Worm (Caenorhabditis elegans) whole organism, L4 larva: ENCODE measurements around the gene F53A10.2.

ENCODE experiments used
- D1046.2 ChIP-seq: fragments of 200-800 bp; sonication (Bioruptor generic); IDR thresholded peaks from 2 replicates; pipeline ENCODE4 v1.3.6; 2022; ENCODE audit warnings: missing genetic modification characterization, missing compliant biosample characterization
- F44E2.7 ChIP-seq: fragments of 200-800 bp; sonication (Bioruptor generic); IDR thresholded peaks from 2 replicates; pipeline ENCODE4 v2.1.2; 2022; ENCODE audit warnings: missing genetic modification characterization, missing compliant biosample characterization
- F49E8.2 ChIP-seq: sonication (generic microtip); optimal IDR thresholded peaks from 2 replicates; lab custom pipeline; 2016; ENCODE audit warnings: missing compliant biosample characterization, mild to moderate bottlenecking, missing genetic modification characterization, borderline replicate concordance
- T26A8.4 ChIP-seq: fragments of 200-800 bp; sonication (Bioruptor generic); IDR thresholded peaks from 2 replicates; pipeline ENCODE4 v1.3.6; 2022; ENCODE audit warnings: missing genetic modification characterization, missing compliant biosample characterization
- Y5F2A.4 ChIP-seq: fragments of 200-800 bp; sonication (Bioruptor generic); optimal IDR thresholded peaks from 2 replicates; lab custom pipeline; 2018; ENCODE audit warnings: mild to moderate bottlenecking, missing genetic modification characterization, missing compliant biosample characterization
- aha-1 ChIP-seq: fragments of 150-350 bp; peaks from one replicate; lab custom pipeline; 2014; ENCODE audit warnings: missing biosample characterization, missing genetic modification characterization
- attf-4 ChIP-seq: sonication (generic microtip); optimal IDR thresholded peaks from 3 replicates; lab custom pipeline; 2017; ENCODE audit warnings: missing biosample characterization, missing genetic modification characterization
- ceh-20 ChIP-seq: fragments of 200-800 bp; sonication (Bioruptor generic); IDR thresholded peaks from 2 replicates; pipeline ENCODE4 v1.3.6; 2022; ENCODE audit warnings: missing genetic modification reagents, missing genetic modification characterization, missing compliant biosample characterization
- ceh-28 ChIP-seq: fragments of 150-350 bp; optimal IDR thresholded peaks from 2 replicates; lab custom pipeline; 2014; ENCODE audit warnings: missing biosample characterization, missing genetic modification reagents, missing genetic modification characterization
- ctbp-1 ChIP-seq: fragments of 200-800 bp; sonication (Bioruptor generic); IDR thresholded peaks from 2 replicates; pipeline ENCODE4 v1.3.6; 2022; ENCODE audit warnings: missing genetic modification reagents, missing genetic modification characterization, missing compliant biosample characterization
- daf-16 ChIP-seq, 3 experiments: sonication (generic microtip); optimal IDR thresholded peaks; 2 replicates each; lab custom pipeline; 2016 to 2017; ENCODE audit warnings: missing genetic modification characterization in 3 of 3, missing genetic modification reagents in 3 of 3, mild to moderate bottlenecking in 2 of 3, missing compliant biosample characterization in 2 of 3, missing biosample characterization in 1 of 3, moderate library complexity in 1 of 3
- dpl-1 ChIP-seq: fragments of 150-350 bp; optimal IDR thresholded peaks from 2 replicates; lab custom pipeline; 2014; ENCODE audit warnings: missing biosample characterization, missing genetic modification reagents, missing genetic modification characterization
- egl-27 ChIP-seq: sonication (generic microtip); optimal IDR thresholded peaks from 3 replicates; lab custom pipeline; 2017; ENCODE audit warnings: missing biosample characterization, missing genetic modification reagents, missing genetic modification characterization
- fkh-10 ChIP-seq: fragments of 150-350 bp; optimal IDR thresholded peaks from 2 replicates; lab custom pipeline; 2014; ENCODE audit warnings: missing biosample characterization, missing genetic modification reagents, missing genetic modification characterization
- hlh-11 ChIP-seq: fragments of 200-800 bp; sonication (Bioruptor generic); optimal IDR thresholded peaks from 2 replicates; lab custom pipeline; 2018; ENCODE audit warnings: mild to moderate bottlenecking, missing genetic modification characterization, missing compliant biosample characterization
- hlh-30 ChIP-seq: sonication (generic microtip); optimal IDR thresholded peaks from 2 replicates; lab custom pipeline; 2017; ENCODE audit warnings: antibody characterized with exemption, mild to moderate bottlenecking, missing genetic modification characterization, missing compliant biosample characterization; ENCODE audit not compliant: insufficient read depth
- lim-7 ChIP-seq: fragments of 200-800 bp; sonication (Bioruptor generic); IDR thresholded peaks from 2 replicates; pipeline ENCODE4 v1.3.6; 2022; ENCODE audit warnings: missing genetic modification characterization, missing compliant biosample characterization
- lin-38 ChIP-seq: fragments of 200-800 bp; sonication (Bioruptor generic); IDR thresholded peaks from 2 replicates; pipeline ENCODE4 v1.3.6; 2022; ENCODE audit warnings: missing genetic modification reagents, missing genetic modification characterization, missing compliant biosample characterization
- lin-39 ChIP-seq: fragments of 150-350 bp; optimal IDR thresholded peaks from 2 replicates; lab custom pipeline; 2014; ENCODE audit warnings: missing biosample characterization, missing genetic modification reagents, missing genetic modification characterization
- madf-5 ChIP-seq, 2 experiments: fragments of 200-800 bp; sonication (Bioruptor generic); IDR thresholded peaks; 2 replicates each; pipeline ENCODE4 v1.3.6; 2022; ENCODE audit warnings: missing compliant biosample characterization in 2 of 2, missing genetic modification characterization in 2 of 2
- madf-9 ChIP-seq: fragments of 200-800 bp; sonication (Bioruptor generic); conservative IDR thresholded peaks from 2 replicates; pipeline ENCODE4 v1.3.6; 2022; ENCODE audit warnings: missing genetic modification reagents, missing genetic modification characterization, missing compliant biosample characterization
- mdl-1 ChIP-seq, 2 experiments: fragments of 150-350 bp in 1 of 2; sonication (generic microtip) in 1 of 2; optimal IDR thresholded peaks; 2 replicates each; lab custom pipeline; 2014 to 2017; ENCODE audit warnings: missing biosample characterization in 2 of 2, missing genetic modification characterization in 2 of 2
- mdt-29 ChIP-seq: fragments of 200-800 bp; sonication (Bioruptor generic); IDR thresholded peaks from 2 replicates; pipeline ENCODE4 v1.3.6; 2022; ENCODE audit warnings: missing genetic modification reagents, missing genetic modification characterization, missing compliant biosample characterization
- mep-1 ChIP-seq: fragments of 150-350 bp; sonication (generic microtip); optimal IDR thresholded peaks from 3 replicates; lab custom pipeline; 2014; ENCODE audit warnings: missing biosample characterization, missing genetic modification characterization
- mes-2 ChIP-seq: sonication (generic microtip); optimal IDR thresholded peaks from 2 replicates; lab custom pipeline; 2016; ENCODE audit warnings: missing genotype, mild to moderate bottlenecking, missing genetic modification characterization, missing compliant biosample characterization; ENCODE audit not compliant: poor library complexity, severe bottlenecking
- mxl-2 ChIP-seq: fragments of 200-800 bp; sonication (Bioruptor generic); conservative IDR thresholded peaks from 2 replicates; pipeline ENCODE4 v1.3.6; 2022; ENCODE audit warnings: missing genetic modification reagents, missing genetic modification characterization, missing compliant biosample characterization
- mxl-3 ChIP-seq: fragments of 200-800 bp; sonication (Bioruptor generic); optimal IDR thresholded peaks from 2 replicates; lab custom pipeline; 2018; ENCODE audit warnings: mild to moderate bottlenecking, missing genetic modification characterization, missing compliant biosample characterization
- nhr-10 ChIP-seq: fragments of 150-350 bp; optimal IDR thresholded peaks from 2 replicates; lab custom pipeline; 2014; ENCODE audit warnings: missing biosample characterization, missing genetic modification characterization
- nhr-25 ChIP-seq: sonication (generic microtip); optimal IDR thresholded peaks from 2 replicates; lab custom pipeline; 2017; ENCODE audit warnings: missing genetic modification characterization, mild to moderate bottlenecking, missing compliant biosample characterization, antibody characterized with exemption, moderate library complexity, borderline replicate concordance; ENCODE audit not compliant: insufficient read depth
- nhr-28 ChIP-seq: fragments of 150-350 bp; optimal IDR thresholded peaks from 2 replicates; lab custom pipeline; 2014; ENCODE audit warnings: missing biosample characterization, missing genetic modification characterization
- nhr-41 ChIP-seq: fragments of 200-800 bp; sonication (Bioruptor generic); IDR thresholded peaks from 2 replicates; pipeline ENCODE4 v1.3.6; 2022; ENCODE audit warnings: missing genetic modification reagents, missing genetic modification characterization, missing compliant biosample characterization
- nhr-42 ChIP-seq: fragments of 200-800 bp; sonication (Bioruptor generic); IDR thresholded peaks from 2 replicates; pipeline ENCODE4 v1.3.6; 2022; ENCODE audit warnings: missing genetic modification characterization, missing compliant biosample characterization
- nhr-48 ChIP-seq: sonication (generic microtip); optimal IDR thresholded peaks from 2 replicates; lab custom pipeline; 2016; ENCODE audit warnings: mild to moderate bottlenecking, missing genetic modification characterization, missing compliant biosample characterization
- nhr-6 ChIP-seq: fragments of 150-350 bp; optimal IDR thresholded peaks from 2 replicates; lab custom pipeline; 2014; ENCODE audit warnings: missing biosample characterization, missing genetic modification characterization
- nhr-76 ChIP-seq: fragments of 150-350 bp; optimal IDR thresholded peaks from 2 replicates; lab custom pipeline; 2014; ENCODE audit warnings: missing biosample characterization, missing genetic modification characterization
- pha-4 ChIP-seq, 2 experiments: fragments of 150-350 bp in 1 of 2; fragments of 200-800 bp in 1 of 2; sonication (Bioruptor generic) in 1 of 2; IDR thresholded peaks in 1 of 2; optimal IDR thresholded peaks in 1 of 2; 2 replicates each; pipeline versions ENCODE4 v1.3.6 to Lab custom; 2014 to 2022; ENCODE audit warnings: missing genetic modification characterization in 2 of 2, missing genetic modification reagents in 2 of 2, missing biosample characterization in 1 of 2, missing compliant biosample characterization in 1 of 2
- rbr-2 ChIP-seq: sonication (generic microtip); optimal IDR thresholded peaks from 2 replicates; lab custom pipeline; 2016; ENCODE audit warnings: missing genotype, missing genetic modification characterization, missing compliant biosample characterization
- saeg-2 ChIP-seq: fragments of 200-800 bp; sonication (Bioruptor generic); IDR thresholded peaks from 2 replicates; pipeline ENCODE4 v1.3.6; 2022; ENCODE audit warnings: missing genetic modification reagents, missing genetic modification characterization, missing compliant biosample characterization
- sdz-12 ChIP-seq: fragments of 200-800 bp; sonication (Bioruptor generic); optimal IDR thresholded peaks from 2 replicates; lab custom pipeline; 2018; ENCODE audit warnings: mild to moderate bottlenecking, missing genetic modification characterization, missing compliant biosample characterization
- set-16 ChIP-seq: fragments of 200-800 bp; sonication (Bioruptor generic); IDR thresholded peaks from 2 replicates; pipeline ENCODE4 v1.3.6; 2022; ENCODE audit warnings: missing genetic modification reagents, missing genetic modification characterization, missing compliant biosample characterization
- snpc-4 ChIP-seq: fragments of 150-350 bp; optimal IDR thresholded peaks from 2 replicates; lab custom pipeline; 2014; ENCODE audit warnings: missing biosample characterization, missing genetic modification characterization
- spr-3 ChIP-seq: fragments of 200-800 bp; sonication (Bioruptor generic); optimal IDR thresholded peaks from 2 replicates; lab custom pipeline; 2018; ENCODE audit warnings: mild to moderate bottlenecking, missing genetic modification characterization, missing compliant biosample characterization
- tra-1 ChIP-seq: fragments of 200-800 bp; sonication (Bioruptor generic); IDR thresholded peaks from 2 replicates; pipeline ENCODE4 v1.3.6; 2022; ENCODE audit warnings: missing genetic modification reagents, missing genetic modification characterization, missing compliant biosample characterization
- unc-130 ChIP-seq: sonication (generic microtip); optimal IDR thresholded peaks from 2 replicates; lab custom pipeline; 2016; ENCODE audit warnings: missing genetic modification reagents, missing genetic modification characterization, missing compliant biosample characterization
- zfp-2 ChIP-seq: sonication (generic microtip); optimal IDR thresholded peaks from 2 replicates; lab custom pipeline; 2016; ENCODE audit warnings: mild to moderate bottlenecking, missing genetic modification characterization, missing compliant biosample characterization
- zip-2 ChIP-seq: fragments of 150-350 bp; optimal IDR thresholded peaks from 2 replicates; lab custom pipeline; 2014; ENCODE audit warnings: missing biosample characterization, missing genetic modification characterization

Gene F53A10.2

ce11 chrII:1236003-1236402 is 38.8 kb downstream of the F53A10.2 start:
- TF ChIP-seq set-16 (GFP tag; lab: Robert Waterston, UW) = peak; percentile 92
- TF ChIP-seq saeg-2 (GFP tag; lab: Robert Waterston, UW) = no peak

ce11 chrII:1236479-1236878 is 39.3 kb downstream of the F53A10.2 start:
- TF ChIP-seq T26A8.4 (GFP tag; lab: Robert Waterston, UW) (no peak), zfp-2 (no peak), daf-16 (GFP tag; optimal IDR thresholded peaks at IDR 0.05; lab: Kevin White, UChicago) (no peak), daf-16 (tag; optimal IDR thresholded peaks at IDR 0.05; lab: Kevin White, UChicago) (no peak), mdl-1 (tag; optimal IDR thresholded peaks at IDR 0.05; lab: Kevin White, UChicago) (peak in 1 of 2 experiments; percentile 15), madf-9 (GFP tag; lab: Robert Waterston, UW) (peak; percentile 31; the same call in 1 of the 2 replicates), set-16 (GFP tag; lab: Robert Waterston, UW) (no peak), mep-1 (tag; lab: Kevin White, UChicago) (peak; percentile 7), attf-4 (tag; lab: Kevin White, UChicago) (no peak), unc-130 (no peak), nhr-28 (tag; lab: Kevin White, UChicago) (peak; percentile 17), tra-1 (no peak), F49E8.2 (tag; lab: Kevin White, UChicago) (no peak), mxl-2 (no peak), F44E2.7 (GFP tag; lab: Robert Waterston, UW) (no peak), hlh-30 (tag; lab: Kevin White, UChicago) (peak; percentile 43), hlh-11 (peak; percentile 38), nhr-25 (tag; lab: Kevin White, UChicago) (no peak), nhr-6 (tag; lab: Kevin White, UChicago) (peak; percentile 33), nhr-41 (GFP tag; lab: Robert Waterston, UW) (no peak), egl-27 (no peak), mxl-3 (GFP tag; lab: Kevin White, UChicago) (peak; percentile 42), fkh-10 (no peak), nhr-10 (no peak), lin-38 (GFP tag; lab: Robert Waterston, UW) (no peak), mes-2 (tag; lab: Kevin White, UChicago) (peak; percentile 32)
- TF ChIP-seq, all 104 proteins: peak for 9

ce11 chrII:1237845-1238244 is 40.7 kb downstream of the F53A10.2 start:
- no peak for TF ChIP-seq lin-39 (tag; lab: Kevin White, UChicago)
- peak; percentile 49 for TF ChIP-seq nhr-48 (tag; lab: Kevin White, UChicago)
- no peak for TF ChIP-seq dpl-1 (GFP tag; lab: Kevin White, UChicago)
- peak; percentile 99 for TF ChIP-seq madf-9 (GFP tag; lab: Robert Waterston, UW)
- TF ChIP-seq nhr-76 (tag; lab: Kevin White, UChicago) = no peak
- TF ChIP-seq ceh-28 (tag; lab: Kevin White, UChicago) = no peak
- peak; percentile 71 for TF ChIP-seq ctbp-1 (GFP tag; lab: Robert Waterston, UW)
- no peak for TF ChIP-seq snpc-4 (tag; lab: Kevin White, UChicago)
- peak; percentile 55 for TF ChIP-seq rbr-2 (tag; lab: Kevin White, UChicago)
- no peak for TF ChIP-seq lim-7 (GFP tag; lab: Robert Waterston, UW)
- no peak for TF ChIP-seq Y5F2A.4 (GFP tag; lab: Kevin White, UChicago)
- TF ChIP-seq mdt-29 (GFP tag; lab: Robert Waterston, UW) = no peak
- peak in 1 of 2 experiments; percentile 12 for TF ChIP-seq daf-16 (GFP tag; optimal IDR thresholded peaks at IDR 0.05; lab: Kevin White, UChicago)
- TF ChIP-seq daf-16 (tag; optimal IDR thresholded peaks at IDR 0.05; lab: Kevin White, UChicago) = peak; percentile 66
- TF ChIP-seq pha-4 (GFP tag; IDR thresholded peaks at IDR 0.05; lab: Robert Waterston, UW) = peak; percentile 70
- no peak for TF ChIP-seq pha-4 (tag; optimal IDR thresholded peaks at IDR 0.05; lab: Kevin White, UChicago)
- TF ChIP-seq aha-1 = peak; percentile 61
- TF ChIP-seq zip-2 (tag; lab: Kevin White, UChicago) = no peak
- no peak for TF ChIP-seq D1046.2 (GFP tag; lab: Robert Waterston, UW)
- TF ChIP-seq nhr-28 (tag; lab: Kevin White, UChicago) = peak; percentile 47
- peak; percentile 58 for TF ChIP-seq spr-3 (GFP tag; lab: Kevin White, UChicago)
- peak; percentile 100 for TF ChIP-seq set-16 (GFP tag; lab: Robert Waterston, UW)
- TF ChIP-seq nhr-42 (GFP tag; lab: Robert Waterston, UW) = 0 out of 2 replicates have a peak, but pooled peaks have one; percentile 7
- 0 out of 4 replicates have a peak, but pooled peaks of 1 of the 2 experiments have one; percentile 18 for TF ChIP-seq madf-5 (GFP tag; IDR thresholded peaks at IDR 0.05; lab: Robert Waterston, UW)
- peak; percentile 60 for TF ChIP-seq hlh-30 (tag; lab: Kevin White, UChicago)
- no peak for TF ChIP-seq ceh-20 (GFP tag; lab: Robert Waterston, UW)
- peak; percentile 65 for TF ChIP-seq mxl-3 (GFP tag; lab: Kevin White, UChicago)
- no peak for TF ChIP-seq sdz-12 (GFP tag; lab: Kevin White, UChicago)
- TF ChIP-seq nhr-10 = no peak
